Fruit fly (Drosophila melanogaster): ENCODE data around the gene PXo.

PXo gene

DNA sequence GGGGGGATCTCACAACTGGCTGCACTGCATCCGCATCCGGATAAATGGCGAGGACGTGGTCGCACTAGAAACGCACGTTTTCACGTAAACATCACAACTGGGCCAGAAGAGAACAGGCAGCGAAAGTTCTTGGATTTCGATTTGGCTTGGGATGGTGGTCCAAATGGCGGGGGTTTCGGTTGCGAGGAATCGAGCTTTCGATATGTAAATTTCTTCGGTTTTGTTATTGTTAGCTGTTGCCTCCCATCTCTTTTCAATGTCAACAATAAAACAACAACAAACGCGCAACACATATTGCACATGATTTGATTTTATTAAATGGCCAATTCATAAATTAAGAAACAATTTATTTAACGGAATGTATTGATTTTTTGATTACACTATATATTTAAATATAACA is at the start of gene PXo:
Gene PXo (minus strand): TSS at position 101 of the 400 bp plus-strand sequence.
- TF ChIP-seq noc (tag; optimal IDR thresholded peaks at IDR 0.05): no peak

DNA sequence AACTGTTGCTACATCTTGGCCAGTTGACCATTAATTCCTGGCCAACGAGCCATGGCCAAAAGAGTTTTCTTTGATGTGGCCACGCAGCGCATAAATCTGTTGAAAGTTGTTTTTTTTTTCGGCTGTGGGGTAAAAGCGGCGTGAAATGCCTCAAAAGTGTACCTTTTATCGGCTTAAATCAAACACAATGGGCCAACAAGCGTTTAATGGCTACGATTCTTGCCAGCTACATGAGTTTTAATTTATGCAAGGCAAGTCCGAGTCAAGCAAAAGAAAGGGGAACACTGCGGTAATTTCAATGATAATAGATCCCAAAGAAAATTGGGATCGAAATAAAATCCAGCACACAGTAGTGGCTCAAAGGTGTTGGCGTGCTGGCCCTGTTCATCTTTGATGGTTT is 49.1 kb upstream of the PXo start:
- TF ChIP-seq noc (tag; optimal IDR thresholded peaks at IDR 0.05): no peak

DNA sequence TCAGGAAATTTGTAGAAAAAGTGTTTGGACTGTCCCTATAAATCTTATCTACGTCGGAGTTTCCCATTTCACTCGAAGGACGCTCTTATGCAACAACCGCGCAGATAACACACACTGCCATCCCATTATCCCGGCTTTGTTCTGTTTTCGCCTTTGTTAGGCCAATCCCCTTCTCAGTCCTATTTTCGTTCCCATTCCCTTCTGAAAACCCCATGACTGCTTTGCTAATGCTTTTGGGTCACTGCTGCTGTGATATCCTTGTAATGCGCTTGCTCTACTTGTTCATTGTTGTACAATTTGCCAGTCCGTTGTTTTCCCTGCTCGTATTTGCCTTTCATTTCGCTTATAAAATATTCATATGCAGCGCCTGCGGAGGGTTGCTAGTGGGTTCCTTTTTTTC is 48.0 kb upstream of the PXo start:
- no peak for TF ChIP-seq noc (tag; optimal IDR thresholded peaks at IDR 0.05)

DNA sequence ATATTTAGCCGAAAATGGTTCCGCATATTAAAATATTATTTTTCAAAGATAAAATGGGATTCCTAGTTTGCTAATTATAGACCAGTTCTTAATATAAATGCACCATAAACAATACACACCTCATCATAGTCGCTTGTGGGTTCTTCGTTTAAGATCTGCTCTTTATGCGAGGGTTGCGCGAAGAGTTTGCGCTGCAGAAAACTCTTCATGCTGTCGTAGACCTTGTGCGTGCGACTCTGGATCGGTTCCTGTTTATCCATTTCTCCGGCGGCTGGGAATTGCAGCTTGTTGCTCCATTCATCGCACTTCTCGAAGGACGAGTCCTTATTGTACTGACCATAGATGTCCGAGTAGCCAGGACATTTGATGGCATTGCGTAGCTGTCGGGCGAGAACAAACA is 47.6 kb upstream of the PXo start:
- no peak for TF ChIP-seq noc (tag; optimal IDR thresholded peaks at IDR 0.05)

DNA sequence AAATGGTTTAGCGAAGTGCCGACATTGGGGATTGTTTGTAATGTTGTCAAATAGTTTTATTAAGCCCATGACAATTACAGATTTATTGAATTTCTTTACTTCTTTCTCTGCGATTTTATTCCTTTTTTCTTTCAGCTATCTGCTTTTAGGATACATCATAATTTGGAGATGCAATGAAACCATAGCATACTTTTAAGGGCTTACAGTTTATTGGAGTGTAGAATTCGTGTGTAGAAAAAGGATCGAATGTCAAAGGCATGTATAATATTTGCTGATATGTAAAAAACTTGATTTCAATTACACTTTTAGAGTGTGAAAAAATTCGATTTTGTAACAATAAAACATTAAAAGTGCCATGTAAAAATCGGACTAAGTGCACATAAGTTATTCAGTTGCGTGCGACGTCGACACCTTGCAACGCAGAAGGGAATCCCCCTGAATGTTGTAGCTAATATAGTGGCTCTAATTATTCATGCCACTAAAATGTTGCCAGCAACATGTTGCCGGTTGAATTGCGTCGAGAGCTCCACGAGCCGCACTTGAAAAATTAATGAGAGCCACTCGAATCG is 45.8 kb upstream of the PXo start:
- TF ChIP-seq noc (tag; optimal IDR thresholded peaks at IDR 0.05): no peak

DNA sequence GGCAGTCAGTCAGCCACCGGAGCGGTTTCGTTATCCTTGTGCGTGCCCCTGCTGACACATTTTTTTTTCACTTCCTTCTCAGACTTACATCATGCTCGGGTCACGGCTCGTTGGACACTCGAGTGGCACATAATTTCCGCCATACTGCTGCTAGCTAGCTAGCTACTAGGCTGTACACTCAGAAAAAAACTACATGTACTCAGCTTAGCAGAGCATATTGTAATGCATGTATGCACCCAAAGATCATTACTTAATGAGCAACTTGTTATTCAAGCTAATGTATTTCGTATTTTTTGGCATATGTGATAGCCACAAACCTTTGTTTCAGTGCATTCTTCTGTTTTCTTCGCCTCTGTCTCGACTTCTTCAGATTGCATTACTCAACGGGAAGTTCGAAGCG is 43.3 kb upstream of the PXo start:
- no peak for TF ChIP-seq noc (tag; optimal IDR thresholded peaks at IDR 0.05)

DNA sequence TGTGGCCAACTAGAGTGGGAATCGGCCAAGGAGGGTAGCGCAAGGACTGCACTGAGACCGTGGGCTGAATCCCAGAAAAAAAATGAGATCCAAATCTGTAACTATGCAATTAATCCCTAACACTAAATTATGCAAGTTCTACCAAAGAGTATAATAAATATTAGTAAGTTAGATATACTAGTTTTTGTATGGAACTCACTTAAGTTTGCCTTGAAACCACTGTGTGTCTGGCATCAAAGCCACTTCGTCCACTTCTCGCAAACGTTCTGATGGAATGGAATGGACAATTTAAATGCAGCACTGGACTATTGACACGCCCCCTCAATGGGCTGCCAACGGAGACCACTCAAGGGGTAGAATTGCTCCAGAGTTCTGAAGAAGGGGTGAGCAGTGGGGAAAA is 37.0 kb upstream of the PXo start:
- TF ChIP-seq noc (tag; optimal IDR thresholded peaks at IDR 0.05): no peak

DNA sequence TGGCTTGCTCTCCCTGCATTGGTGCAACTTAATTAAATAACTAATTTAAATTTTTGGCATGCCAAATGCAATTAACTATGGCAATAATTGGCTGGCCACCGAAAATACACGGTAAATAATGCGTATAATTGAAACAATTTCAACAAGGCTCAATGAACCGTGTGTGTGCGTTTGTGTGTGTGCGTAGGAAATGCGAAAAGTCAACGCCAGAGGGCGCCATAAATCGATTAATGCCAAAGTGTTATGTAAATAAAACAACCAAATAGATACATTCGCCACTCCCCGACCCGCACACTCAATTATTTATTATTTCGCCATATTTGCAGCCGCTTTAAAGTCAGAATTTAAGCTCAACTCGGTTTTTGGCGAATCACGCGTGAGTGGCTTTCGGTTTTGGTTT is 36.0 kb upstream of the PXo start:
- TF ChIP-seq noc (tag; optimal IDR thresholded peaks at IDR 0.05): no peak

DNA sequence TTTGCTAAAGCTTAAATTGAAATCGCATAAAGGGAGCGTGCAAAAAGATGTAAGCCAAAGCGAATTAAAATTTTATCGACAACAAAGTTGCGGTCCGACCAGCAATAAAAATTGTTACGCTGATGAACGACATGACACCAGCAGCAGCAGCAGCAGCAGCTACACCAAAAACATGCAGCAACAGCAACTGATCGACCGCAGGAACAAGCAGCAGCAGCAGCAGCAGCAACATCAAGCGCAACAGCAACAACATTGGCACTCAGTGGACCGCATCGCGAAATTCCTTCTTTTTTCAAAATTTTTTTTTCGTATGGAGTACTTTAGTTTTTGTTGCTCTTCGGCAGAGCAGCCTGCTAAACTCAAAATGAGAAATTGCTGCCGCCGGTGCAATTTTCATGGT is 33.8 kb upstream of the PXo start:
- no peak for TF ChIP-seq noc (tag; optimal IDR thresholded peaks at IDR 0.05)

DNA sequence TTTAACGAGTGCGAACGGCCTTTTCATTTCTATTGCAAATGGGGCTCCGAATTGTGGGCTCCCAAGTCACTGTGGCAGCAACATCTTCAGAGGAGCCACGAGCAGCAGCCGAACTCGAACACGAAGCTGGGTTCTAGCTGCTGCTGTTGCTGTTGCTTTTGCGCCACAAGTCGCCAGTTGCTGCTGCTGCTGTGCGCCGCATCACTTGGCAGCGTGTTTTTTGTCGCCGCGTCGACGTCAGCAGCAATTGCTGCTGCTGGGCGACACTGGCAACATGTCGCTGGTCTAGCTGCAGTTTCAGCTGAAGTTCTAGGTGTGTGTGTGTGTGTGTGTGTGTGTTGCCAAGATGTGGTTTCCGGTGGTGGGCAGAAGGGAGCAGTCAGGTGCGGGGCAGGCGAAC is 31.4 kb upstream of the PXo start:
- TF ChIP-seq noc (tag; optimal IDR thresholded peaks at IDR 0.05): no peak

DNA sequence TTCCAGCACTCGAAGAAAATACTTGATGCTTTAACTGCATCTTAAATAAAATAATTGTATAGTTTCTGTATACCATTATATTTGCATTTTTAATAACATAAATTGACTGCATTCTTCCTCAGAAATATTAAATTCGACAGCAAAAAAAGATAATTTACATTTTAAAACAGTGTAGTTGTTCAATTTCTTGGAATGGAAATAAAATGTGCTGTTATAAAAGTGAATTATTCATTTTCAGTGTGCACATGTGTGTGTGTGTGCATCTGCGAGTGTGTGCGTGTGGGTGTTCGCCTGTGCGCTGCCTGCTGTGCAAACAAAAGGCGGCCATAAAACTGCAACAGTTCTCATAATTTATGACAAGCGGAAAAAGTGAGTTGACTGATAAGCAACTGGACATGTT is 31.0 kb upstream of the PXo start:
- TF ChIP-seq noc (tag; optimal IDR thresholded peaks at IDR 0.05): no peak

DNA sequence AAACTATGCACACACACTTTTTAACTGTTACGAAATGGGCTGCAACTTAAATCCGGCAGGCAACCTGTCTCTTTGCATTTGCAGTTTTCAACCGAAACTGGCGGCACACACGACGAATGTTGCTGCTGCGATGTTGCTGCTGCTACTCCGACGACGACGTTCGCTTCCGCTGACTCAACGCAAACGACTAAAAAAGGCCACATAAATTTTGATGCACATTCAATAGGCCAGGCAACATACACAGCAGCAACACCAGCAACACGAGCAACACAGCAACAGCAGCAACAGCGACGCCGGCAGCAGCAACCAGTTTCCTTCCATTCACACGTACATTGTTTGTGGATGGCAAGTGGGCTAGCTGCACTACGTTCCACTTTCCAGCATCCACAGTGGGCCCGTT is 29.4 kb upstream of the PXo start, which contains the start of gene Egfrap:
Gene Egfrap (minus strand): TSS at position 192 of the 400 bp plus-strand sequence.
- TF ChIP-seq noc (tag; optimal IDR thresholded peaks at IDR 0.05): no peak

DNA sequence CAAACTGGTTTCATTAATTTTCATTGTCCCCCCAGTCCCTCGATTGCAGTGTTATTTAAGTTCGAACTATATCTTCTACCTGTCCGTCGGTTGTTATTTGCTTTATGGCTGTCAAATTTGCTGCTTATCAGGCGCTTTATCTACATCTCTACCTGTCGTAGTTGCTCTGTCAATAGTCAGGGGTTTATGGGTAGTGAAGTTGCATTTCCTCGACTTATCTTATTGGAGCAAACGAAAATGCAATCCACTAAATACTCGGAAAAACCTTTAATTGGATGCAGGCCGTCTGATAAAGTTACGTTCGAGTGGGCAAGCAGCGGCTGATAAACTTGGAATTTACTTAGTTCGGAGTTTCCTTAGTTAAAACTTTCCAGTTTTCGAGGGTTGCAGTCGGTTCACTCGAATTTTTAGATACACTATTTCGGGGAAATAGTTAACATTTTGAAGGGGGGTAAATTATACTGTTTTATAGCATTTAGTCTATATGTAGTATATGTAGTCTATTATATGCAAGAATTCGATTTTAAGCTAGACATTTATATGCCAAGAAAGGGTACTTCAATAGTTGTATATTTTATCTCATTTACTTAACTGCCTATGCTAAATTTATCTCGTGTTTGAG is 26.1 kb upstream of the PXo start:
- TF ChIP-seq noc (tag; optimal IDR thresholded peaks at IDR 0.05): no peak

DNA sequence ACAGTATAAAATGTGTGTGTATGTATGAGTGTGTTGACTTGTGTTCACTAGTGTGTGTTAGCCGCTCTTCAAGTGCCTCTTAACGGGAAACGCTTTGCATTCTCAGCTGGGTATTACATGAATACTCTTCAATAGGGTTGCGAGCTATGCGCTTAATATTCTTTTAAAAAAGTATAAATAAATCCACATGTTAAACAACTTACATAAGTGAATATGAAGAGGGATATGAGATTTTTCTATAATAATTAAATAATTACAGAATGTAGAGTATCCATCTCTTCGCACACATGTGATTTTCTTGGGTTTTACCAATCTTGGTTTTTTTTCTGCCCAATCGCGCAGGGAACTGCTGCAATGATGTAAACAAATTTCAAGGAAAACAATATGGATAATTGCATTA is 24.5 kb upstream of the PXo start:
- no peak for TF ChIP-seq noc (tag; optimal IDR thresholded peaks at IDR 0.05)

DNA sequence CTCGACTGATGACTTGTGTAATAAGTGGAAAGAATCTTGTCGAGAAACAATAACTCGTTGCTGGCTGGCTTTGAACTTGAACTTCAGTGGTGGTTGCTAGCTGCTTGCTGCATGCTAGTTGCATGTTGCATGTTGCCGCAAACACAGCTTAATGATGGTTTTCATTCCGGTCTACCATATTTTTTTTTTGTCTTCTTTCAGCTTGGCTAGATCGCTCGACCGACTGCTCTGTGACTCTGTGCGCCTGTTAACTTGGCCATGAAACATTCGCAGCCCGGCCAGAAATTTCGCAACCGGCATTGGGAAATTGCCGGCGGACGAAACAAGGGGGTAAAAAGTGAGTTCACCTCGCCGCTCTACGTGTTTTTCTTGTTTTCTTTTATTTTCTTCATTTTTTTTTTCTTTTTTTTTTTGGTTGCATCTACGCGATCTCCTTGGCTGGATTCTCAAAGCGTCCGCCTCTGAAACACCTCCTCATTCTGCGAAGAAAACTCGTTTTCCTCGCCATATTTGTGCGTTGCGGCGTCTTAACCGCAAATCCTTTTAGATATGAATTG is 22.3 kb upstream of the PXo start:
- TF ChIP-seq noc (tag; optimal IDR thresholded peaks at IDR 0.05): no peak

DNA sequence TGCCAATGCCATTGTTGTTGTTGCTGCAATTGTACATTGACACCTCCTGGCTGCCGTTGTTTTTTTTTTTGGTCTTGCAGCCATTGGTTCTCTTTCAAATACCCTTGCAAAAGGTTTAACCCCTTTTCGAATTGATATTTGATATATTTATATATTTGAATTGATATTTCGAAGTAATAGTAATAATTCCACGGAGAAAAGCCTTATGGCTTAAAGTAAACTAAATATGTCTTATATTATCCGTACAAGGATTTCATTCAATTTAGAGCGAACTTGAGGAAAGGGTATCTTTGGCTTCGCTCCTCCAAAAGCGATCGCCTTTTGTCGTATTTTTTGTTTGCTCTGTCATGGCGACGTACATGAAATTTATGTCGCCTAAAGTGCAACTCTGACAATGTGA is 20.4 kb upstream of the PXo start:
- no peak for TF ChIP-seq noc (tag; optimal IDR thresholded peaks at IDR 0.05)

DNA sequence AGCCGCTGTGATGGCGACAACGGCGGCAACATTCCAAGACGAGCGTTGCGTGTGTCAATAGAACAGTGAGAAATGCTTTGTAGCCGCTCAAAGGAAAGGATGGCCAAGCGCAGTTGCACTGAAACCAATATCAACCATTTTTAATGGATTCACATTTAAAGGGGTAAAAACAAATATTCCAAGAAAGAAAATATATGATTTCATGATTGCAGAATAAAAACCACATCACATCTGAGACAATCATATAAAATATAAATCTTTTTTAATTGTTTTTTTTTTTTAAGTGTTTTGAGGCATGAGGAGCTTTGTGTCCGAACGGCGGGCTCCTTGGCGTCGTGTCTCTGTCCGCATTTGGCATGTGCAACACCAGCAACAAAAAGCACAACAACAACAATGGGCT is 20.0 kb upstream of the PXo start:
- no peak for TF ChIP-seq noc (tag; optimal IDR thresholded peaks at IDR 0.05)

DNA sequence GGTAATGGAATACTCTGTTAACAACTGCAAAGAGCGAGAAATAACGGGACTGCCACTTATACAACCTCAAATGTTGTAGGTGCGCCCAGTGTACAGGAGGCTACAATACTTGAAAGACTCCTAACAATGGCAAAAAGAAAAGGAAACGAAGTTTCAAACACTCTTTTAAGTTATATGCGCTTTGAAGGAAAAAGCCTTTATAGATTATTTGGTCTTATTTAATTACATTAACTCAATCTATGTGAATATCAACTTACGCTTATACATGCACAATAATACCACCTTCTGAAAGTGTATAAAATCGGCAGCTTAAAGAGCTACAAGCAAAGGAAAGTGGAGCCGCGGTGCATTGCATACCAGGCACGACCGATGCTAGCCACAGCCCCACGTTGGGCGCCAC is 19.3 kb upstream of the PXo start:
- TF ChIP-seq noc (tag; optimal IDR thresholded peaks at IDR 0.05): no peak
